Worm (Caenorhabditis elegans): ENCODE data around the gene wdr-37.

Gene wdr-37

DNA sequence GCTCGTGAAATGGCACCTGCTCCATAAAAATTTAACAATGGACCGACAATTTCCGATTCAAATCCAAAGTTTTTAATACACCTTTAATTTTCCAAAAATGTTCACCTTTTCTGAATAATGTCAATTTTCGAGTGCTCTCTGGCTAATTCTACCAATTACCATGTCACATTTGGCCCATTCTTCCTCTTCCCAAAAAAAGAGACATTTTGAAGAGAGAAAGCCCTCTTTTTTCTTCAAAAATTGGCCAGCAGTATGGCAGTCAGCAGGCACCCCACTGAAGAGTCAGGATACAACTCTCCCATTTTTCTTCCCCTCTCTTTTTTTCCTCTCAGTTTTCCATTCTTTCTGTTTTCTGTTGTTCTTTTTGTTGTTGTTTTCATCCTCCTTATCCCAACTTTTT lies 34.7 kb upstream of the wdr-37 start (continued):
- TF ChIP-seq hlh-30 (tag; optimal IDR thresholded peaks at IDR 0.05; ENCODE audit: insufficient read depth) (peak; percentile 11), lin-13 (GFP tag; optimal IDR thresholded peaks at IDR 0.05) (no peak), saeg-2 (GFP tag; IDR thresholded peaks at IDR 0.05) (no peak), nhr-102 (tag; optimal IDR thresholded peaks at IDR 0.05) (no peak), mep-1 (tag; optimal IDR thresholded peaks at IDR 0.05) (no peak), fos-1 (tag; optimal IDR thresholded peaks at IDR 0.05) (no peak)

DNA sequence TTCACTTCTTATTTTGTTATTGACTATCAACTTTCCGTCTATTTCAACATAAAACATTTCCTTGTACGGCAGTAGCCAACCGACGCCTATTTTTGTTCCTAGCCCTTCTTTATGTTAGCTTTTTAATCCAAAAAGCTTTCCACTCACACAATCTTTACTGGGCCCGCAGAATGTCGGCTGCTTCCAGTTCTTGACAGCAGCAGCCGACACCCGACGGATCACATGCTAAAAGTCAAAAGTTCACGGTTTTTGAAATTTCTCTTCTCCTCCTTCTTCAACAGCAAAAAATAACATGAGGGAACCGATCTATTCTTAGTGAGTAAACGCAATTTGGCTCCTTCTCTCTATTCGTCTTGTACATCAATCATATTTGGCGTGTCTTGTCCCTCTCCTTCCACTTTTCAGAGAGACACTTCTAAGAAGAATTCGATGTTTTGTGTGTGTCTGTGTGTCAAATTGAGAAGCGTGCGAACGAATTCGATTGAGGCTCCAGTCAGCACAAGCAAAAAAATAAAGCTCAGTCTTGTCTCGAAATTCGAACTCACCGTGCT lies 32.6 kb upstream of the wdr-37 start:
- 0 out of 2 replicates have a peak, but pooled peaks have one; percentile 36 for TF ChIP-seq ctbp-1 (GFP tag; IDR thresholded peaks at IDR 0.05)
- peak; percentile 34 for TF ChIP-seq hlh-30 (tag; optimal IDR thresholded peaks at IDR 0.05; ENCODE audit: insufficient read depth)
- peak; percentile 88 for TF ChIP-seq ces-1 (GFP tag; optimal IDR thresholded peaks at IDR 0.05)
- TF ChIP-seq F49E8.2 (tag; optimal IDR thresholded peaks at IDR 0.05; ENCODE audit: borderline replicate concordance): no peak
- no peak for TF ChIP-seq egl-27 (tag; optimal IDR thresholded peaks at IDR 0.05)
- peak in 1 of 2 experiments; percentile 38 for TF ChIP-seq lsy-2 (tag; optimal IDR thresholded peaks at IDR 0.05)
- peak; percentile 70 for TF ChIP-seq fkh-10 (GFP tag; optimal IDR thresholded peaks at IDR 0.05)
- 0 out of 2 replicates have a peak, but pooled peaks have one; percentile 15 for TF ChIP-seq vab-7 (GFP tag; IDR thresholded peaks at IDR 0.05)
- no peak for TF ChIP-seq snpc-1.2 (GFP tag; IDR thresholded peaks at IDR 0.05)
- peak; percentile 3 for TF ChIP-seq mep-1 (tag; optimal IDR thresholded peaks at IDR 0.05)
- TF ChIP-seq snpc-4 (tag; optimal IDR thresholded peaks at IDR 0.05): peak; percentile 30
- TF ChIP-seq unc-62 (GFP tag; optimal IDR thresholded peaks at IDR 0.05 in 1 of 2): peak in 1 of 2 experiments; percentile 41
- no peak for TF ChIP-seq unc-62 (tag; optimal IDR thresholded peaks at IDR 0.05)
- peak in 1 of 2 experiments; percentile 12 for TF ChIP-seq hif-1 (tag; optimal IDR thresholded peaks at IDR 0.05)

DNA sequence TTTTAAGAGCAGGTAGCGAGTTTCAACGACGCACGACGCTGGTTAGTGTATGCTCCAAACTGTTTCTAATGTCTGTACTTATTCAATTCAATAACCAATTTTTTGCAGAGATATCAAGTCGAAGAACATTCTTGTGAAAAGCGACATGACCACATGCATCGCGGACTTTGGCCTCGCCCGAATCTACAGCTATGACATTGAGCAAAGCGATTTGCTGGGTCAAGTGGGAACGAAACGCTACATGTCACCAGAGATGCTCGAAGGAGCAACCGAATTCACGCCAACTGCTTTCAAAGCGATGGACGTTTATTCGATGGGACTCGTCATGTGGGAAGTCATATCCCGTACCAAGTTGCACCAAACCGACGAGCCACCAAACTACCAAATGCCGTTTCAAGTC lies 30.5 kb upstream of the wdr-37 start:
- no peak for TF ChIP-seq gei-8 (GFP tag; optimal IDR thresholded peaks at IDR 0.05)
- no peak for TF ChIP-seq set-16 (GFP tag; IDR thresholded peaks at IDR 0.05)
- TF ChIP-seq hlh-30 (tag; optimal IDR thresholded peaks at IDR 0.05; ENCODE audit: insufficient read depth): no peak
- no peak for TF ChIP-seq Y105C5A.15 (GFP tag; IDR thresholded peaks at IDR 0.05)
- peak in 1 of 2 experiments; percentile 39 for TF ChIP-seq unc-62 (GFP tag; optimal IDR thresholded peaks at IDR 0.05 in 1 of 2)
- no peak for TF ChIP-seq unc-62 (tag; optimal IDR thresholded peaks at IDR 0.05)
- TF ChIP-seq F37D6.2 (tag; optimal IDR thresholded peaks at IDR 0.05): no peak
- TF ChIP-seq T20F7.1 (GFP tag; optimal IDR thresholded peaks at IDR 0.05): no peak
- no peak for TF ChIP-seq ztf-11 (tag; optimal IDR thresholded peaks at IDR 0.05)
- TF ChIP-seq egl-27 (tag; optimal IDR thresholded peaks at IDR 0.05): no peak
- peak; percentile 34 for TF ChIP-seq aha-1 (tag)
- TF ChIP-seq rbr-2 (tag; optimal IDR thresholded peaks at IDR 0.05): no peak

DNA sequence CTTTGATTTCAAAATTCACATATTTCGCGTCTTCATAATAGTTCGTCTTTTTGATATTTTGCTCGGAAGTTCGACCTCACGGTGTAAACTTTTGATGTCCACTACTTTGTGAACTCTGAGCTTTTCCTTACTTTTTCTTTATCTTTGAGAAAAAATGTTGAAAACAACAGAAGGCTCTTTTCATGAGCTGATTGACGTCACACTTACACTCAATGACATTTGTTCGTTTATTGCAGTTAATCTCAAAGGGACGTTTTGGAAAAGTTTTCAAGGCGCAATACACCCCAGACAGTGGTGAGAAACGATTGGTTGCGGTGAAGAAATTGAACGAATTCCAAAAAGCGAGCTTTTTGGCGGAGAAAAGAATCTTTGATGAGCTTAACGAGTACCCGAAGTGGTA lies 29.4 kb upstream of the wdr-37 start:
- TF ChIP-seq nhr-11 (tag; optimal IDR thresholded peaks at IDR 0.05) (peak; percentile 34), daf-16 (GFP tag; optimal IDR thresholded peaks at IDR 0.05) (peak in 1 of 2 experiments; percentile 14), daf-16 (tag; optimal IDR thresholded peaks at IDR 0.05) (no peak), lin-38 (GFP tag; IDR thresholded peaks at IDR 0.05) (no peak), egl-27 (tag; optimal IDR thresholded peaks at IDR 0.05) (no peak), nhr-28 (tag; optimal IDR thresholded peaks at IDR 0.05) (no peak), madf-9 (GFP tag; conservative IDR thresholded peaks at IDR 0.05) (no peak), snpc-1.2 (GFP tag; IDR thresholded peaks at IDR 0.05) (no peak), hlh-11 (tag; optimal IDR thresholded peaks at IDR 0.05) (no peak), duxl-1 (tag; optimal IDR thresholded peaks at IDR 0.05; ENCODE audit: poor library complexity) (no peak), F44E2.7 (GFP tag; IDR thresholded peaks at IDR 0.05) (no peak), mdt-29 (GFP tag; IDR thresholded peaks at IDR 0.05) (no peak)
